Worm (Caenorhabditis elegans): ENCODE measurements around the gene nhr-91.

DNA sequence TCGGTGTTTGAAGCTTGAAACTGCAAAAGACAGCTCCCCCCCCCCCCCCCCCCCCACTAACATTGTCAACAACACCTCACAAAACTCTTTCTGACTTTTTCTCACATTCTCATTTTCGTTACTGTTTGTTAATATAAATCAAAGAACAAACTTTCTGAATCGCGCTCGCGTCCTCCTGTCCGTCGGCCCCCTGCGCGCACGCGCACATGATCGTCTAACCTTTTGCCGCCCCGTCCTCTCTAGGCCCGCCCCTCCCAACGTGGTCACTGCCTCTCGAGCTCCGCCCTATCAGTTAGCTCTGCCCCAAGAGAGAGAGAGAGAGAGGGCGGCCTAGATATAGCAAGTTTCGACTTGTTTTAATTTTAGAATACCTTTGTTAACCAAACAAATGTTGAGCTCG, 31.6 kb downstream of the nhr-91 start:
- TF ChIP-seq Y53F4B.3 (GFP tag; IDR thresholded peaks at IDR 0.05) = no peak
- TF ChIP-seq let-526 (GFP tag; IDR thresholded peaks at IDR 0.05) = no peak; the same call in 1 of the 2 replicates
- TF ChIP-seq ccch-3 (GFP tag; optimal IDR thresholded peaks at IDR 0.05) = no peak
- no peak for TF ChIP-seq lin-54 (GFP tag; optimal IDR thresholded peaks at IDR 0.05)
- TF ChIP-seq snpc-4 (GFP tag; optimal IDR thresholded peaks at IDR 0.05) = no peak
- TF ChIP-seq snpc-4 (tag; optimal IDR thresholded peaks at IDR 0.05) = no peak
- no peak for TF ChIP-seq nfya-1 (tag; optimal IDR thresholded peaks at IDR 0.05; ENCODE audit: borderline replicate concordance, insufficient read depth)
- TF ChIP-seq ets-4 (GFP tag; optimal IDR thresholded peaks at IDR 0.05) = no peak
- TF ChIP-seq aptf-2 (GFP tag; conservative IDR thresholded peaks at IDR 0.05) = no peak

Measured in whole organism, young adult.